Worm (Caenorhabditis elegans): Measurements from ENCODE around the gene F59D12.2.

The F59D12.2 gene

DNA sequence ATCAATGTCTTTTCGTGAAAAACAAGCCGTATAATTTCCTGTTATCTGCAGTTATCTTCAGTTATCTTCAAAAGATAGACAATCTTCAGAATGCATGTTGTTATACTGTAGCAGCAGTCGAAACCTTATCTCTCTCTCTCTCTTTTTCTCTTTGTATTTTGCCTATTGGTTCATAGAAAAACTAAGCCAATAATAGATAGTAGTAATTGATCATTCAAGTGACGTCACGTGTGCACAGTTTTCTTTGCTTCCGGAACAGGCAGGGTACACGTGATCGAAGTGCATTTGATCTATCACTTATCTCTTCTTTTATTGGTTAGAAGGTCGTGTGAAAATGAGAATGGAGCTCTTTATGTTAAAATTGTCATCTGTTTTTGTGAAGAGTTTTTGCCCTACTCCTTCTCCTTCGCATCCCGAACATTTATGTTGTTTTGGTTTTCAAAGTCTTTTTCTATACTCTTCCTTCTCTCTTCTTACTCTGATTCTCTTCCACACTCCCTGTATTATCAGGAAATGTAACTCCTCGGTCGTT lies 29.1 kb upstream of the F59D12.2 start (continued):
- no peak for TF ChIP-seq ceh-63 (GFP tag; optimal IDR thresholded peaks at IDR 0.05)
- peak in 1 of 2 experiments; percentile 8 for TF ChIP-seq lsy-2 (tag; optimal IDR thresholded peaks at IDR 0.05)
- peak; percentile 80 for TF ChIP-seq nhr-20 (tag; optimal IDR thresholded peaks at IDR 0.05)
- TF ChIP-seq irx-1 (tag; optimal IDR thresholded peaks at IDR 0.05) = no peak
- TF ChIP-seq nhr-85 (tag) = peak; percentile 94
- no peak for TF ChIP-seq F16B12.6 (tag; optimal IDR thresholded peaks at IDR 0.05)
- TF ChIP-seq jun-1 (tag; optimal IDR thresholded peaks at IDR 0.05) = no peak
- TF ChIP-seq lin-35 (GFP tag; optimal IDR thresholded peaks at IDR 0.05) = peak in 1 of 2 experiments; percentile 33
- TF ChIP-seq nhr-90 (tag; optimal IDR thresholded peaks at IDR 0.05; ENCODE audit: poor library complexity) = peak; percentile 65
- TF ChIP-seq efl-3 (GFP tag; optimal IDR thresholded peaks at IDR 0.05) = no peak

ce11 chrX:15700220-15700619 lies 24.7 kb upstream of the F59D12.2 start:
- no peak for TF ChIP-seq efl-1 (optimal IDR thresholded peaks at IDR 0.05)
- TF ChIP-seq efl-1 (GFP tag; optimal IDR thresholded peaks at IDR 0.05 in 1 of 2) = peak in 1 of 2 experiments; percentile 34
- no peak for TF ChIP-seq mep-1 (tag; optimal IDR thresholded peaks at IDR 0.05)
- peak in 5 of 6 experiments; percentile 44 to 75 (median 58) for TF ChIP-seq elt-3 (tag; optimal IDR thresholded peaks at IDR 0.05)
- TF ChIP-seq nhr-20 (tag; optimal IDR thresholded peaks at IDR 0.05) = peak; percentile 66
- no peak for TF ChIP-seq xbp-1 (tag; optimal IDR thresholded peaks at IDR 0.05)
- no peak for TF ChIP-seq snpc-4 (tag; optimal IDR thresholded peaks at IDR 0.05)
- TF ChIP-seq unc-30 (tag; optimal IDR thresholded peaks at IDR 0.05) = no peak
- TF ChIP-seq pqm-1 (tag; optimal IDR thresholded peaks at IDR 0.05) = no peak
- TF ChIP-seq nhr-71 (tag; optimal IDR thresholded peaks at IDR 0.05) = peak; percentile 39
- no peak for TF ChIP-seq fkh-4 (tag; optimal IDR thresholded peaks at IDR 0.05; ENCODE audit: borderline replicate concordance)
- no peak for TF ChIP-seq C16A3.4 (tag; optimal IDR thresholded peaks at IDR 0.05)
- TF ChIP-seq isw-1 (GFP tag; IDR thresholded peaks at IDR 0.05) = no peak
- TF ChIP-seq ceh-63 (GFP tag; optimal IDR thresholded peaks at IDR 0.05) = no peak
- no peak for TF ChIP-seq ets-5 (GFP tag; IDR thresholded peaks at IDR 0.05)
- no peak for TF ChIP-seq nhr-77 (tag; optimal IDR thresholded peaks at IDR 0.05)
- TF ChIP-seq lir-3 (tag; optimal IDR thresholded peaks at IDR 0.05; ENCODE audit: poor library complexity) = no peak
- no peak for TF ChIP-seq egl-27 (tag; optimal IDR thresholded peaks at IDR 0.05)
- TF ChIP-seq lin-35 (GFP tag; optimal IDR thresholded peaks at IDR 0.05) = peak in 1 of 2 experiments; percentile 17
- TF ChIP-seq ceh-82 (tag; optimal IDR thresholded peaks at IDR 0.05) = no peak
- no peak for TF ChIP-seq lin-15B (tag; optimal IDR thresholded peaks at IDR 0.05)
- peak; percentile 74 for TF ChIP-seq lin-14 (GFP tag; optimal IDR thresholded peaks at IDR 0.05)
- no peak for TF ChIP-seq swsn-7 (tag; optimal IDR thresholded peaks at IDR 0.05)
- TF ChIP-seq hlh-17 (GFP tag; optimal IDR thresholded peaks at IDR 0.05; ENCODE audit: borderline replicate concordance) = no peak
- TF ChIP-seq elt-2 (tag; optimal IDR thresholded peaks at IDR 0.05) = peak; percentile 62
- TF ChIP-seq ceh-88 (GFP tag; IDR thresholded peaks at IDR 0.05) = no peak
- peak; percentile 8; the same call in 1 of the 2 replicates for TF ChIP-seq nhr-19 (GFP tag; conservative IDR thresholded peaks at IDR 0.05)
- TF ChIP-seq blmp-1 (tag; optimal IDR thresholded peaks at IDR 0.05) = peak; percentile 61
- TF ChIP-seq C04F5.9 (tag; optimal IDR thresholded peaks at IDR 0.05) = no peak
- no peak for TF ChIP-seq C34B4.2 (tag; optimal IDR thresholded peaks at IDR 0.05)
- TF ChIP-seq rnt-1 (tag; optimal IDR thresholded peaks at IDR 0.05) = no peak
- TF ChIP-seq tbx-2 (tag; optimal IDR thresholded peaks at IDR 0.05) = peak; percentile 18
- no peak for TF ChIP-seq nhr-84 (tag; optimal IDR thresholded peaks at IDR 0.05)
- TF ChIP-seq unc-62 (GFP tag; optimal IDR thresholded peaks at IDR 0.05) = no peak
- no peak for TF ChIP-seq tlp-1 (tag; optimal IDR thresholded peaks at IDR 0.05)
- no peak for TF ChIP-seq egl-13 (tag; optimal IDR thresholded peaks at IDR 0.05)
- TF ChIP-seq mdl-1 (tag; optimal IDR thresholded peaks at IDR 0.05) = peak in 1 of 2 experiments; percentile 67
- TF ChIP-seq ceh-90 (tag; optimal IDR thresholded peaks at IDR 0.05) = no peak
- no peak for TF ChIP-seq sptf-1 (tag; optimal IDR thresholded peaks at IDR 0.05)
- TF ChIP-seq nhr-85 (tag) = peak; percentile 91
- peak; percentile 20 for TF ChIP-seq unc-130 (tag; optimal IDR thresholded peaks at IDR 0.05)
- TF ChIP-seq fkh-8 (tag; optimal IDR thresholded peaks at IDR 0.05) = no peak
- no peak for TF ChIP-seq sup-37 (GFP tag; optimal IDR thresholded peaks at IDR 0.05)
- peak; percentile 53 for TF ChIP-seq snu-23 (GFP tag; optimal IDR thresholded peaks at IDR 0.05)
- no peak for TF ChIP-seq irx-1 (tag; optimal IDR thresholded peaks at IDR 0.05)
- TF ChIP-seq mab-9 (GFP tag; IDR thresholded peaks at IDR 0.05) = no peak

Measured in whole organism, L1 larva.